Fruit fly (Drosophila melanogaster) ovary, adult (tissue): ENCODE results near the gene CG11885.

Experiments used
- CG17801 ChIP-seq: fragments of 200-800 bp; optimal IDR thresholded peaks from 2 replicates; lab custom pipeline; 2019; ENCODE audit warnings: missing biosample characterization, mild to moderate bottlenecking, missing genetic modification characterization, moderate library complexity; ENCODE audit not compliant: partially characterized antibody

The CG11885 gene

DNA sequence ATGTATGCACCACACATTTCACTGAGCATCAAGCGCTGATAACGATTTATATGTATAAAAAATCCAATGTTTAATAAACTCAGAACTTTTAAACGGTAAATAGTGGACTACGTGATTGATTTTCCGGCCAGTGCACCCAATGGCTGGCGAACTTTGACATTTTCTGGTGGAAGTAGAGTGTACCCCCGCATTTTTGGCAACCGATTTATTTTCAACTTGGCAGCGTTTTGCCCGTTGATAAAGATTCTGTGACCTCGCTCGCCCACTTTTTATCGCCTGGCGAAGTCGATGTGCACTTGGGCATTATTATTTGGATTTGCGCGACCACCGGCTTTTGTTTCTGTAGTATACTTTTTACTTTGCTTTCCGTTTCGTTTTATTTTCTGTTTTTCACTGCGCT lies 7.4 kb downstream of the CG11885 start:
- TF ChIP-seq CG17801: no peak

DNA sequence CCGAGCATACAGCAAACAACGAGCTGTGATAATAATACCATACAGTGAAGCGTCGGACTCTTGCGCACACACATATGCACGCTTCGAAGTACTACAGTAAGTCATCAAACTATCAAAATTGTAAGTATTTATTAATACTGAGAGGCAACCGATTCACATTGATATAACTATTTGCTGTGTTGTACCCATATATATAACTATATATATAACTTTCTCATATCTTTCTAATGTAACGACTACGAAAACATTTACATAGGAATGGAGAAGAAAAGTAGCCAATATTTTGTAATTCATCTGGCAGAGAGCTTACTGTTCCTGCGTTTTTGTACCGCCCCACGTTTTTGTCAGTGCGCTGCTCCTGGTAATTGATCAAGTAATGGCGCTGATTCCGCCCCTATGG lies 8.3 kb downstream of the CG11885 start:
- TF ChIP-seq CG17801: no peak

DNA sequence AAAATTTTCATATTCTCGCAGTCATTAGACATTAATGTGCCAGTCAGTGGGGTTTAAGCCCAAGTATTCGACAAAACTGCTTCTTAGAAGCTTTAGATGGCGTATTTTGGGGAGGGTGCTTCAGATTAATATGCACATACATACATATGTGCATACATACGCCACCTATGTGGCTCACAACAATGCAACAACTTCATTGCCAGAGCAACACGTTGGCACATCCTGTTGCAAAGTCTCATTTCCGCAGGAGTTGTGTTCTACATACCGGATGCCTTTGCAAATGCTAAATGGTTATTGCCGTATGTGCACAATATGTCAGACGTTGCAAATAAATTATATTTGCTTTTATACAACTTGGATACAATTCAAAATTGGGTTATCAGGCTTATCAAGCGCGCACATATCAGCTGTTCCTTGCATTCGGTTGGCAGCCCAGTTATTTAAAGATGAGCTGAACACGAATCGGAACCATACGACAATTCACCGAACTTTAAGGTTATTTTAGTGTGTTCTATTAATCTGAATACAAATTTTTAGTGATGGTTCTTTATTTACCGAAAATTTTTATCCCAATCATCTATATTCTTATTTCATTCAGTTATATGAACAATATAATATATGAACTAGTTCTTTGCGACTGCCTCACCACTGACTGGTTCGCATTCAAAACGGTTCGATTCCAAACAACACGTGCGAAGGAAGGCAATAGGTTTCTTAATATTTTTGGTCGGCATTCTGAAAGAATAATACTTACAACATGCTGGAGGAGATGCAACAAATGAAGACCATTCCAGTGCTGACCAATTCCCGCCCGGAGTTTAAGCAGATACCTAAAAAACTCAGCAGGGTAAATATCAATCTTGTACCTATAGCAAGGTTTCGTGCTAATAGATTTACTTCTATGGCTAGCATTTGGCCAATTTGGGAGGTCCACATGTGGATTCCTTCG lies 17.3 kb downstream of the CG11885 start, which contains the start of gene Polr1B:
TSS of gene Polr1B (plus strand) at position 659 of the 949 bp plus-strand sequence.
- TF ChIP-seq CG17801: no peak

DNA sequence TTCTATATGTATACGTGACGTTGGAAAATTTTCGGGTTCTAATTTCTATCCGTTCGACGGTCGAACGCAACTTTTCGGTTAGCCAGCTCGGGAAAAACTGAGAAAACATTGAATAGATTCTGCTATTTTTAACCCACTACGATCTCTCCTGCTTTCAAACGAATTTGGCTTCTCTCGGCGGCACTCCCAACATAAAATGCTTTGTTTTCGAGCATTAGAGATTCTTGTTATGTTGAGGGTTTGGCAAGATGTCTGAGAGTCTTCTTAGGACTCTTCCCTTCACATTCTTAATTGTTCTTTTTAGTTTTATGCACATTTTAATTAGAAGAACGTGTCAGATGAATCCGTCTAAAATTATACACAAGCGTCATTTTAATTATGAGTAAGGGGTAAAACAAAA lies 19.2 kb downstream of the CG11885 start, which contains the start of gene CG4213:
TSS of gene CG4213 (minus strand) at position 101 of the 400 bp plus-strand sequence.
- TF ChIP-seq CG17801: no peak

DNA sequence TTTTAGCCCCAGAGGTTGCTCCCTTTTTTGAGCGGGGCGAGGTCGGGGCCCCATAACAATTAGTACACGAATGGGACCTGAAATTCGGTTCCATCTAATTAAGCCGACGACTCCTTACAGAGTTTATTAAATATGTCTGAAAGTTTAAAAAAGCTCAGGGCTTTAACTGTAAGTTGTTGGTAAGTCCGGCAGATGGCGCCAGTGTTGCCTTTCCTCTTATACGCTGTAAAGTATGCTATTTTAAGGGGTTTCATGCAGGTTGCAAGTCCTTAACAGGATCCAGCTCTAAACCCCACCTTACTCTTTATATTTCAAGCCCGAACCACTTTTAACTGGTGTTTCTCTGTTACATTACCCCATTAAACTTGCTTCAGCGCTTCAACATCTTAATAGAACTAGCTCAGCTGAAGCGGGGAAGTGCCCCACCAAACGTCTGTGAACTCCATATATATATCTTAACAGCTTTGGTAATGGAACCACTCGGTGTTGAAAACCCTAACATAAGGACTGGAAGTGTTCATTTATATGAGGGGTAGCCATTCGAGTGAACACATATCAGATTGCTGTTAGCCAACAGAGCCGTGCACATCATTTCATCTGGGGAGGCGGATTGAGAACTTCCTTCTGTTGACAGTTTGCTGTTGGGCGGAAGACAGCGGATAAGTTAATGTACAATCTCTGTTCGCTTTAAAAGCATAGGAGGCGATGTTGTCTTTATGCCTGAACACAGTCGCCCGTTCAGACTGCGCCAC lies 25.7 kb downstream of the CG11885 start:
- TF ChIP-seq CG17801: no peak

DNA sequence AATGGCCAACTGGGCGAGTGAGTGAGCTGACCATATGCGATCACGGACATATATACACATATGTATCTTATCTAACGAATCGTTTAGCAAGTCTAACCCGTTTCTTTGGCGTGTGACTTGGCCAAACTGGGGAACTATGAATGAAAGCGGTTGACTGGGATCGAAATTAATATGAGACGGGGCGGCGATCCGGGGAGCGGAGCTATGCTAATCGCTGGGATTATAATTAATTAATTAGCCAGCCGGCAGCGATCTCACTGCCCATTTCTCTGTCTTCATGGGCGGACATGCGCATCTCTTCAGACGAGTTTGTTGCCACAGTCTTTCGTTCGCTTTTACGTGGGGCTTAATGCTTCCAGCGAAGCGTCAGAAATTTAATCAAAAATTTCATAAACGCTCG lies 28.7 kb downstream of the CG11885 start:
- no peak for TF ChIP-seq CG17801

DNA sequence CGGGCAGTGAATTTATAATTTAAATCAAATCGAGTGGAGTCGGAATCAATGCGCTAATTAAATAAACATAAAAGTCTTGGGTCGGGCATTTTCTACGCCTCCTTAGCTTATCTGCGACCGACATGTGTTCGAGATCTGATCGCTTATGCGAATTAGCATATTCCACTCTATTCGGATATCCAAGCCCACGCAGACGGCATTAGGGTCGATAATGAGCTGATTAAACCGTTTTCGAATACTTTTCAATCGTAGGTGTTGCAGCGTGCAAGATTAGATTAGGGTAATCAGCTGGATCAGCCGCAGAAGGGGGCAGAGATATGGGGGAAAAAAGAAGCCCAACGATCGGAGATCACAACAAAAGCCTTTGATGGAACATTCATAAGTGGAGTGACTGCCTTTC lies 30.7 kb downstream of the CG11885 start:
- no peak for TF ChIP-seq CG17801

DNA sequence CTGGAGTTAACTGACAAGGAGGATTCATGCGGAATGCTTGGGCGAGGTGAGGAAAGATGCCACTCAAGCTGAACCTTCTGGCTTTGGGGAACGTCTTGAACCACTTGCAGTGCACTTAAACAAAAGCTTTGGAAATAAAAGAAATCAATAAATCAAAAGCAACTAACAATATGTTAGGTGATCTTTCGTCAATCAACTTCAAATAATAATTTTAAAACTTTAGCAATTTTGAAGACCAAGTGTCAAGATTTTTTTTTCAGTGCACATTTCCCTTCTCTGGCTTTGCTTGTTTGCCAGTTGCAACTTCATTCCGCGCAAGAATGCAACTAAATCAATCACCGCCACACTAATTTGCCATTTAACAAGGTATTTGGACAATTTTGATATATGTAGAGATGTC lies 38.4 kb downstream of the CG11885 start:
- TF ChIP-seq CG17801: no peak

DNA sequence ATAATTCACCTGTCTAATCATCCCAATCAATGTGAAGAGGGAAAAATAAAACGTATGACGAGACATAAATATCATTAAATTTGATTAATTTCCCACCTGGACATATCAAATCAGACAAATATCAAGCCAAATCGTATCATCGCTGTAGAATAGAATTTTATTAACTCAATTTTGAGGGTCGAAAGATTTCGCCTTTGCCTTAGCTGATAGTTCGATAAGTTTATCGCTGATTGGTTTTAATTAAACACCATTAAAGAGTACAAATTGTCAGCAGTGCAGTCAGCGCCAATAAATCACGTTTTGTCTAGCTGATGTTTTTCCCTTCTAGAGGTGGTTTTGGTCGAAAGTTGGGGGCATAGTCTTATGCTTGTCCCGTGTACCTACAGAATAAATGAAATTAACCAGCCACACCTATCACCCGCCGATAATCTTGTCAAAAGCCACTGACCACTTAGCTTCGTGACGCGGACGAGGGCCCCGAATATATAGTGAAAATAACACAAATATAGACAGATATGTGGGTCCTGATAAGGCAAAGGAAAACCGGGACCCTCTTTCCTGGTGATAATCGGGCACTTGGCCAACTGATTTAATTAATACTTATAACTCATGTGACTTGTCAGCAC lies 42.3 kb downstream of the CG11885 start:
- TF ChIP-seq CG17801: no peak

DNA sequence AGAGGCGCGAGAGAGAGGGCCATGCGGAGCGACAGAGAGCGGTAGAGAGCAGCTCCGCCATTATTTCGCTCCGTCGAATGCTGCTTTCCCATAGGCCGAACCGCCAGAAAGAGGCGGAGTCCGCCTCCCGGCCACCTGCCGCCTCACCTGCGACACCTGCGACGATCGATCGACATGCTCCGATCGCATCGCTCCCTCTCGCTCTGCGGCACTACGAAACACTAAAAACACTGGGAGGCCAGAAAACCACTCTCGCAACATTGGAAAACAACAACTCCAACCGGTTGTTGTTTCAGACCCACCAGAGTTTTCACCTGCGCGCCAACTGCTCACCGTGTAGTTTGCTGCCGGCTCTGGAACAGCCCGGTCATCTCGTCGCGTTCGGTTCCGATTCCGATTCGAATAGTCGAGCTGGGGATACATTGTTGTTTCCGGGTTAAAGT lies 43.4 kb downstream of the CG11885 start, which contains the start of gene al:
TSS of gene al (plus strand) at position 333 of the 443 bp plus-strand sequence.
- no peak for TF ChIP-seq CG17801

DNA sequence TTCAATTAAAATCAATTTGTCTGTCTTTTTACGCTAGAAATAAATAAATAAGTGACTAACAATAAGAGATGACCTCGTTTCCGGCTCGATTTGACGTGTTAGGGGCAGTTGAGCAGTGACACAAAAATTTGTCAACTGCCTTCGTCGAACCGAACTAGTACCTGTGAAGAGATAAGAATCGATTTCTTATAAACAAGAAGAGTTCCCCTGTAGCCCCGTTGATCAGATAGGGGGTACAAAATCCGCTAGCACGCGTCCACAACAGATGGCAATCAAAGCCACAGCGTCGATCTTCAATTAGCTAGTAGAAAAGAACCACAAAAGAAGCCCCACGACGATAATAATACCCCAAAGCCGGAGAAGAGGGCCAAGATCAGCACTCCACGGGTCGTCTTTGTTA lies 49.5 kb downstream of the CG11885 start:
- TF ChIP-seq CG17801: no peak
